Worm (Caenorhabditis elegans) whole organism, L4/young adult: ENCODE measurements around the gene apb-1.

ENCODE experiments used
- W03F9.2 ChIP-seq: fragments of 150-350 bp; optimal IDR thresholded peaks from 2 replicates; lab custom pipeline; 2014; ENCODE audit warnings: missing biosample characterization, missing genetic modification characterization
- dao-5 ChIP-seq: sonication (generic microtip); optimal IDR thresholded peaks from 2 replicates; lab custom pipeline; 2016; ENCODE audit warnings: missing genotype, missing genetic modification characterization, moderate library complexity, missing compliant biosample characterization
- him-1 ChIP-seq: sonication (generic microtip); optimal IDR thresholded peaks from 2 replicates; lab custom pipeline; 2016; ENCODE audit warnings: missing genotype, missing genetic modification reagents, missing genetic modification characterization, missing compliant biosample characterization

DNA sequence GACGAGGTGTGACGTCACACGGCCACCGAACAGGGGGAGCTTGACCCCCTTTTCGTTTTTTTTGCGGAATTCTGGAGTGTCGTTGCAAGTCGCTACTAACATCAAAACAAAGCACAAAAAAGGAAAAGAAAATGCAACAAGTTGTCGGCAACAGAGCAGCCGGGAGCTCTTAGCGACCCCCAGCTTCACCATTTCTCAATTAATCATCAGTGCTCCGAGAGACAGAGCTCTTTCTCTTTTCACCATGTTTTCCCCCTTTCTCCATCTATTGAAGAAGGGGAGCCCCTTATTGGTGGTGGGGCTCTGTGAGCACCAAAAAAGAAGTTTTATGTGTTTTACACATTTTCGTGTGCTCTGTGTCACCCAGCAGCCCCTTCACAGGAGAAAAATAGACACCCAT is 43.3 kb downstream of the apb-1 start:
- TF ChIP-seq W03F9.2 = no peak
- no peak for TF ChIP-seq him-1 (tag; lab: Kevin White, UChicago)
- no peak for TF ChIP-seq dao-5
